Worm (Caenorhabditis elegans) whole organism, midembryonic: ENCODE results near the gene ZC239.20.

Source experiments
- flt-1 ChIP-seq: fragments of 200-800 bp; sonication (Bioruptor generic); IDR thresholded peaks from 2 replicates; pipeline ENCODE4 v1.3.6; 2022; ENCODE audit warnings: missing genetic modification characterization, missing compliant biosample characterization
- ztf-29 ChIP-seq: fragments of 200-800 bp; sonication (Bioruptor generic); IDR thresholded peaks from 2 replicates; pipeline ENCODE4 v1.3.6; 2022; ENCODE audit warnings: missing genetic modification reagents, missing genetic modification characterization, missing compliant biosample characterization

DNA sequence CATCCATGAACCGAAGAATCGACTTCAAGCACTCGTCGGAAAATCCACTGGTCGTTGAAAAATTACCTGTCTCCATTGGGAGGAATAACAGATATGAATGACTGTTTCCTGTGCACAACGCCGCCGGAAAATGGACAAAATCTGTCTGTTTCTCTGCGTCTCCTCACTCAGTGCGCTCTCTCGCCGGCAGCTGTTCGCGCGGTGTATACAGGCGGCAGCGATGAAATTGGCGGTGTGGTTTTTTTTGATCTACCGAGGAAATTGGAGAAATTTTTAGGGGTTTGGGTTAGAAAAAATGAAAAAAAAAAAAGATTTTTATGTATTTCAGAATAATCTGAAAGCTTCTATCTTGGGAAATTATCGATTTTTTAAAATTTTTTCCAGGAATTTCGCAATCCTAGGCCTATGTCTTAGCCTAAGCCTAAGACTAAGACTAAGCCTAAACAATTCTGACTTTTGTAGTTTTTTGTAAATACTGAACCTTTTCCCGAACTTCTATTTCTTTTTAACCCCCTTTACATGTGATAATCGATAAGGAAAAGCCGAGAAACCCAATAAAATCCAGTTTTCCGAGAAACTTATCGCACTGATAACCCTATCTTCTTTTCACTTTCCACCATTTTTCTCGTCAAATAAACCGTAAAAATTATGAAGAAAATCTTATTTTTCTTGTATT, 41.9 kb upstream of the ZC239.20 start, which contains the start of the genes fbxc-50 and C17F4.2:
- TF ChIP-seq flt-1 (GFP tag; lab: Robert Waterston, UW), result no peak
- no peak for TF ChIP-seq ztf-29 (GFP tag; lab: Robert Waterston, UW)
